Fruit fly (Drosophila melanogaster) whole organism: ENCODE results near the gene Sirup.
"Not testable (repeated sequence)": the region's sequence is repeated elsewhere in the genome, so short reads cannot be mapped to it uniquely, and the experiment has no call there.

ENCODE experiments used
- CG8478 ChIP-seq: fragments of >200 bp; optimal IDR thresholded peaks from 2 replicates; lab custom pipeline; 2018; ENCODE audit warnings: inconsistent platforms
- Dll ChIP-seq: fragments of >200 bp; optimal IDR thresholded peaks from 2 replicates; lab custom pipeline; 2017
- EcR ChIP-seq, 2 experiments: fragments of >200 bp; optimal IDR thresholded peaks; 2 replicates each; lab custom pipeline; 2017; ENCODE audit warnings: missing biosample characterization in 2 of 2, missing genetic modification characterization in 2 of 2, missing genetic modification reagents in 2 of 2
- pan ChIP-seq: fragments of >200 bp; optimal IDR thresholded peaks from 2 replicates; lab custom pipeline; 2017
- psq ChIP-seq: fragments of >200 bp; optimal IDR thresholded peaks from 2 replicates; lab custom pipeline; 2017
- usp ChIP-seq: fragments of >200 bp; optimal IDR thresholded peaks from 2 replicates; lab custom pipeline; 2017; ENCODE audit warnings: missing biosample characterization, missing genetic modification characterization, mixed read lengths

The Sirup gene

dm6 chr2L:7983646-7984045 lies 15.0 kb upstream of the Sirup start, which contains the start of gene CG7231:
Gene CG7231 (plus strand): TSS chr2L:7983946.
- TF ChIP-seq Dll; pan (lab: Kevin White, UChicago); CG8478 (lab: Kevin White, UChicago): not testable (repeated sequence)

DNA sequence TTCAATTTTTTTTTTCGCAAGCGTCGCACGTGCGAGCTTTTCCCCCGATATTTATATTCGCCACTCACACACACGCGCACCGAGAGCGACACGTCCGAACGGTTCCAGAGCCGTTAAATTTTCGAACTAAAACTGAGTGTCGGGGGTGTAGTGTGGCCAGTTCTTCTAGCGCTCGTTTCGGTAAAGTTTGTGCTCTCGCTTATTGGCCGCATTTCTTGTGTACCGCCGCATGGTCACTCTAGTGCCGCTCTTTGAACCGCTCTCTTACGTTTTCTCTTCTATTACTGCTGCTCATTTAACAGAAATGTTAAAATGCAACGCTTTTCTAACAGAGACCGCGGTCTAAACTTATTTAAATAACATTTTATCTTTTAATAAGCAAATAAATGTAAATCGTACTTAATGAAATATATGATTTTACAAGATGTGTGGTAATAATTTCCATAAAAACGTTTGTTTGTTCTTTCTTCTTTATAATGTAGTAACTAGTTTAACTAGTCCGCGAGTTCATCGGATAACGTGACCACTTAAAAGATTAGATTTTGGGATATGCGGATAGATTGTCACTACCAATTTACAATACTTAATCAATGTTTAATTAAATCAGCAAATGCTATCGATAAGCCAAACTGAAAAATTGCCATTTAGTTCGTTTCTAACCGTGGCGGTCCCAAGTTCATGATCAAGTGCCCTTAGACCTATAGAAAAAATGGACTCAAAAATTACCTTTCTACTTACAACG lies 14.4 kb upstream of the Sirup start, which contains the start of gene Snoo:
TSS of gene Snoo (minus strand) at position 138 of the 742 bp plus-strand sequence.
- TF ChIP-seq EcR (GFP tag; optimal IDR thresholded peaks at IDR 0.05; lab: Kevin White, UChicago) (no peak), CG8478 (lab: Kevin White, UChicago) (no peak)

dm6 chr2L:7984889-7985514 lies 13.7 kb upstream of the Sirup start:
- TF ChIP-seq pan (lab: Kevin White, UChicago): no peak
- TF ChIP-seq CG8478 (lab: Kevin White, UChicago): no peak
- TF ChIP-seq usp (GFP tag; lab: Kevin White, UChicago): no peak
- no peak for TF ChIP-seq EcR (GFP tag; optimal IDR thresholded peaks at IDR 0.05; lab: Kevin White, UChicago)

- TF ChIP-seq CG8478 (lab: Kevin White, UChicago) (no peak), pan (lab: Kevin White, UChicago) (no peak), EcR (GFP tag; optimal IDR thresholded peaks at IDR 0.05; lab: Kevin White, UChicago) (no peak), psq (lab: Kevin White, UChicago) (no peak), Dll (no peak), usp (GFP tag; lab: Kevin White, UChicago) (no peak)
Observed at dm6 chr2L:7986210-7986609, 12.5 kb upstream of the Sirup start.

- TF ChIP-seq psq (lab: Kevin White, UChicago) (no peak), CG8478 (lab: Kevin White, UChicago) (no peak), usp (GFP tag; lab: Kevin White, UChicago) (no peak), pan (lab: Kevin White, UChicago) (no peak), EcR (GFP tag; optimal IDR thresholded peaks at IDR 0.05; lab: Kevin White, UChicago) (no peak), Dll (no peak)
Observed at dm6 chr2L:7989868-7990267, 8.8 kb upstream of the Sirup start.

- TF ChIP-seq Dll: no peak
- no peak for TF ChIP-seq usp (GFP tag; lab: Kevin White, UChicago)
- no peak for TF ChIP-seq psq (lab: Kevin White, UChicago)
- no peak for TF ChIP-seq pan (lab: Kevin White, UChicago)
- no peak for TF ChIP-seq EcR (GFP tag; optimal IDR thresholded peaks at IDR 0.05; lab: Kevin White, UChicago)
- TF ChIP-seq CG8478 (lab: Kevin White, UChicago): no peak
Observed at dm6 chr2L:7990720-7991119, 7.9 kb upstream of the Sirup start.

- peak; percentile 93 for TF ChIP-seq Dll
- TF ChIP-seq CG8478 (lab: Kevin White, UChicago): no peak
- no peak for TF ChIP-seq usp (GFP tag; lab: Kevin White, UChicago)
- TF ChIP-seq pan (lab: Kevin White, UChicago): no peak
- TF ChIP-seq EcR (GFP tag; optimal IDR thresholded peaks at IDR 0.05; lab: Kevin White, UChicago): no peak
- no peak for TF ChIP-seq psq (lab: Kevin White, UChicago)
Observed at dm6 chr2L:7991391-7991876, 7.2 kb upstream of the Sirup start.

- TF ChIP-seq CG8478 (lab: Kevin White, UChicago) (no peak), Dll (no peak), EcR (GFP tag; optimal IDR thresholded peaks at IDR 0.05; lab: Kevin White, UChicago) (no peak), psq (lab: Kevin White, UChicago) (no peak), usp (GFP tag; lab: Kevin White, UChicago) (no peak), pan (lab: Kevin White, UChicago) (no peak)
Observed at dm6 chr2L:7991951-7992350, 6.7 kb upstream of the Sirup start.

DNA sequence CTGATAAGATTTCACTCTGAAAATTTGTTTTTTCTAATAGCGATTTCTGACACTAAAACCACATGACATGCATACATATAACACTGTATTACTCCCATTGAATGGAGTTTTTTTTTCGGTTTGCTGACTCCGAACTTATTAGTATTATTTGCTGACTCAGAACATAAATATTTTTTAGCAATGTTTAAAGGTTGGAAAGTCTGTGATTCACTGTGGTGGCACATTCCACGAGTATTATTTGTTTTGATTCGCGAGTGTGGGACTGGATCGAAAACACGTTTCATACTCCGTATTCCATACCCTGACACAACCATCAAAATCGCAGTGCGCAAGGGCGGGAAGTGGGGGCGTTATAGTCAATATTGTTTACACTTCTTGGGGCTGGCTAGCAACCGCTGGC lies 6.0 kb upstream of the Sirup start:
- no peak for TF ChIP-seq EcR (GFP tag; optimal IDR thresholded peaks at IDR 0.05; lab: Kevin White, UChicago)
- no peak for TF ChIP-seq psq (lab: Kevin White, UChicago)
- no peak for TF ChIP-seq Dll
- no peak for TF ChIP-seq CG8478 (lab: Kevin White, UChicago)
- no peak for TF ChIP-seq usp (GFP tag; lab: Kevin White, UChicago)
- no peak for TF ChIP-seq pan (lab: Kevin White, UChicago)

DNA sequence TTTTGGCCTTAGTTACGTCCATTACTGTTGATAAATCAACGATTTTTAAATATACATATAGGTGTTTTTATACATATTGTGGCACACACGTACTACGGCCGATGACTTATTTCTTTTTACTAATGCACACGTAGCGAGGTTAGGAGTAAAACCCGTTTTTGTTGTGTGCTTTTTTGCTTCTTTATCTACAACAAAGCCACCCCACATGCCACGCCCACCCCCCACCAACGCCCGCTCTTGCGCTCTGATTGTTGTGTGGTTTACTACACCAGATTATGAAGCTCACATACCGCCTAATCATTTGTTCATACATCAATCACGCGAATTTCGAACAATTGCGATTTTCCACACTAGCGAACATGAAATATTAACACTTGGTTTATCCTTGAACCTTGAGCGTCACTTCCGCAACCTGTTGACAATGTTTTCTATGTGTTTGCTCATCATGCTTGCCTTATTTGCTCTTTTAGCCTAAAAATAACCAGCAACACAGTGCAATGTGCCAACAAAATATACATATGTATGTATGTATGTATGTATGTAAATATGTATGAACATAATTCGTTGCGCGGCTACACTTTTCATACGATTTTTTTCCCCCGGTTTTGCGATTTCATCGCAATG lies 5.5 kb upstream of the Sirup start:
- TF ChIP-seq EcR (GFP tag; optimal IDR thresholded peaks at IDR 0.05; lab: Kevin White, UChicago) (no peak), Dll (no peak)

dm6 chr2L:7993984-7994854 lies 4.5 kb upstream of the Sirup start, which contains the start of gene pes:
Gene pes (minus strand): TSS chr2L:7994184.
- no peak for TF ChIP-seq Dll
- no peak for TF ChIP-seq CG8478 (lab: Kevin White, UChicago)
- TF ChIP-seq usp (GFP tag; lab: Kevin White, UChicago): no peak
- no peak for TF ChIP-seq EcR (GFP tag; optimal IDR thresholded peaks at IDR 0.05; lab: Kevin White, UChicago)
- no peak for TF ChIP-seq psq (lab: Kevin White, UChicago)
- no peak for TF ChIP-seq pan (lab: Kevin White, UChicago)
